Fruit fly (Drosophila melanogaster) whole organism, prepupa: ENCODE data around the gene CG17264.

Experiments used
- Blimp-1 ChIP-seq: fragments of 200-800 bp; sonication (Bioruptor generic); optimal IDR thresholded peaks from 3 replicates; lab custom pipeline; 2017; ENCODE audit warnings: missing biosample characterization, missing genetic modification characterization, mild to moderate bottlenecking, moderate library complexity, missing genetic modification reagents
- CG10669 ChIP-seq: fragments of 200-800 bp; sonication (Bioruptor generic); optimal IDR thresholded peaks from 3 replicates; lab custom pipeline; 2018; ENCODE audit warnings: missing biosample characterization, mild to moderate bottlenecking, missing genetic modification characterization, moderate library complexity
- CG11762 ChIP-seq: fragments of 200-800 bp; sonication (Bioruptor generic); optimal IDR thresholded peaks from 3 replicates; lab custom pipeline; 2016; ENCODE audit warnings: missing biosample characterization, missing genetic modification characterization; ENCODE audit not compliant: insufficient read depth
- CG1621 ChIP-seq: fragments of 200-800 bp; sonication (Bioruptor generic); optimal IDR thresholded peaks from 3 replicates; lab custom pipeline; 2018; ENCODE audit warnings: missing biosample characterization, mild to moderate bottlenecking, missing genetic modification characterization
- CG3032 ChIP-seq: fragments of 200-800 bp; optimal IDR thresholded peaks from 2 replicates; lab custom pipeline; 2019; ENCODE audit warnings: missing biosample characterization, mild to moderate bottlenecking, missing genetic modification characterization, moderate library complexity
- CG31627 ChIP-seq: fragments of 200-800 bp; sonication (Bioruptor generic); optimal IDR thresholded peaks from 3 replicates; lab custom pipeline; 2016; ENCODE audit warnings: missing biosample characterization, missing genetic modification characterization
- CG32006 ChIP-seq: fragments of 200-800 bp; sonication (Bioruptor generic); optimal IDR thresholded peaks from 3 replicates; lab custom pipeline; 2017; ENCODE audit warnings: missing biosample characterization, mild to moderate bottlenecking, missing genetic modification characterization
- CG34406 ChIP-seq: fragments of 200-800 bp; sonication (Bioruptor generic); optimal IDR thresholded peaks from 3 replicates; lab custom pipeline; 2016; ENCODE audit warnings: missing biosample characterization, missing genetic modification characterization
- CG3919 ChIP-seq: fragments of 200-800 bp; sonication (Bioruptor generic); optimal IDR thresholded peaks from 3 replicates; lab custom pipeline; 2016; ENCODE audit warnings: missing biosample characterization, missing genetic modification characterization
- CG4318 ChIP-seq: fragments of 200-800 bp; sonication (Bioruptor generic); optimal IDR thresholded peaks from 3 replicates; lab custom pipeline; 2017; ENCODE audit warnings: missing biosample characterization, mild to moderate bottlenecking, missing genetic modification characterization
- CG6163 ChIP-seq: fragments of 200-800 bp; sonication (Bioruptor generic); IDR thresholded peaks from 3 replicates; pipeline ENCODE4 v1.3.6; 2022; ENCODE audit warnings: missing biosample characterization, missing genetic modification characterization
- CG6276 ChIP-seq: fragments of 200-800 bp; sonication (Bioruptor generic); optimal IDR thresholded peaks from 2 replicates; lab custom pipeline; 2017; ENCODE audit warnings: missing biosample characterization, mild to moderate bottlenecking, missing genetic modification characterization
- CG6792 ChIP-seq: fragments of 200-800 bp; sonication (Bioruptor generic); optimal IDR thresholded peaks from 3 replicates; lab custom pipeline; 2016; ENCODE audit warnings: missing biosample characterization, missing genetic modification characterization
- CG6808 ChIP-seq: fragments of 200-800 bp; sonication (Bioruptor generic); optimal IDR thresholded peaks from 3 replicates; lab custom pipeline; 2017; ENCODE audit warnings: missing biosample characterization, missing genetic modification characterization, mild to moderate bottlenecking, moderate library complexity, missing genetic modification reagents
- CG6854 ChIP-seq: fragments of 200-800 bp; sonication (Bioruptor generic); optimal IDR thresholded peaks from 2 replicates; lab custom pipeline; 2017; ENCODE audit warnings: missing biosample characterization, mild to moderate bottlenecking, missing genetic modification characterization
- CG7368 ChIP-seq: fragments of 200-800 bp; sonication (Bioruptor generic); optimal IDR thresholded peaks from 3 replicates; lab custom pipeline; 2016; ENCODE audit warnings: missing biosample characterization, missing genetic modification characterization
- CG8319 ChIP-seq: fragments of 200-800 bp; sonication (Bioruptor generic); optimal IDR thresholded peaks from 3 replicates; lab custom pipeline; 2016; ENCODE audit warnings: missing biosample characterization, missing genetic modification characterization
- CG8632 ChIP-seq: fragments of 200-800 bp; sonication (Bioruptor generic); optimal IDR thresholded peaks from 3 replicates; lab custom pipeline; 2016; ENCODE audit warnings: missing biosample characterization, missing genetic modification characterization
- CG9139 ChIP-seq: fragments of 200-800 bp; sonication (Bioruptor generic); optimal IDR thresholded peaks from 3 replicates; lab custom pipeline; 2017; ENCODE audit warnings: missing biosample characterization, mild to moderate bottlenecking, missing genetic modification characterization
- Eip75B ChIP-seq: fragments of 200-800 bp; sonication (Bioruptor generic); optimal IDR thresholded peaks from 3 replicates; lab custom pipeline; 2016; ENCODE audit warnings: missing biosample characterization, missing genetic modification characterization
- Eip78C ChIP-seq: fragments of 200-800 bp; sonication (Bioruptor generic); peaks from one replicate; lab custom pipeline; 2016; ENCODE audit warnings: missing biosample characterization, missing genetic modification characterization
- Ets96B ChIP-seq: fragments of 200-800 bp; optimal IDR thresholded peaks from 2 replicates; lab custom pipeline; 2019; ENCODE audit warnings: missing biosample characterization, mild to moderate bottlenecking, missing genetic modification characterization, moderate library complexity
- Gug ChIP-seq: fragments of 200-800 bp; sonication (Bioruptor generic); IDR thresholded peaks from 2 replicates; pipeline ENCODE4 v1.3.6; 2022; ENCODE audit warnings: missing biosample characterization, missing genetic modification characterization
- Hr38 ChIP-seq: sonication (Bioruptor generic); optimal IDR thresholded peaks from 2 replicates; lab custom pipeline; 2016; ENCODE audit warnings: missing biosample characterization, missing genetic modification characterization
- Hr39 ChIP-seq: fragments of 200-800 bp; sonication (Bioruptor generic); optimal IDR thresholded peaks from 2 replicates; lab custom pipeline; 2016; ENCODE audit warnings: missing biosample characterization, missing genetic modification characterization
- Hr4 ChIP-seq: fragments of 200-800 bp; sonication (Bioruptor generic); optimal IDR thresholded peaks from 3 replicates; lab custom pipeline; 2016; ENCODE audit warnings: missing biosample characterization, missing genetic modification characterization
- Lpt ChIP-seq: fragments of 200-800 bp; sonication (Bioruptor generic); optimal IDR thresholded peaks from 3 replicates; lab custom pipeline; 2016; ENCODE audit warnings: missing biosample characterization, missing genetic modification characterization
- Met ChIP-seq: fragments of 200-800 bp; sonication (Bioruptor generic); optimal IDR thresholded peaks from 3 replicates; lab custom pipeline; 2016; ENCODE audit warnings: missing biosample characterization, missing genetic modification characterization
- Sox102F ChIP-seq: fragments of 200-800 bp; sonication (Bioruptor generic); optimal IDR thresholded peaks from 2 replicates; lab custom pipeline; 2016; ENCODE audit warnings: missing biosample characterization, mild to moderate bottlenecking, missing genetic modification characterization
- Sox15 ChIP-seq: fragments of 200-800 bp; sonication (Bioruptor generic); optimal IDR thresholded peaks from 3 replicates; lab custom pipeline; 2016; ENCODE audit warnings: missing biosample characterization, missing genetic modification characterization
- achi ChIP-seq: fragments of 200-800 bp; sonication (Bioruptor generic); optimal IDR thresholded peaks from 3 replicates; lab custom pipeline; 2016; ENCODE audit warnings: missing biosample characterization, missing genetic modification characterization
- cyc ChIP-seq: fragments of 200-800 bp; sonication (Bioruptor generic); optimal IDR thresholded peaks from 3 replicates; lab custom pipeline; 2016; ENCODE audit warnings: missing biosample characterization, missing genetic modification characterization
- dac ChIP-seq: fragments of 200-800 bp; sonication (Bioruptor generic); optimal IDR thresholded peaks from 2 replicates; lab custom pipeline; 2017; ENCODE audit warnings: missing biosample characterization, mild to moderate bottlenecking, missing genetic modification characterization
- dsx ChIP-seq: fragments of 200-800 bp; optimal IDR thresholded peaks from 3 replicates; lab custom pipeline; 2019; ENCODE audit warnings: missing biosample characterization, mild to moderate bottlenecking, missing genetic modification characterization, moderate library complexity; ENCODE audit not compliant: poor library complexity, severe bottlenecking
- esn ChIP-seq: fragments of 200-800 bp; sonication (Bioruptor generic); optimal IDR thresholded peaks from 2 replicates; lab custom pipeline; 2016; ENCODE audit warnings: missing biosample characterization, mild to moderate bottlenecking, missing genetic modification characterization, moderate library complexity
- fd59A ChIP-seq: fragments of 200-800 bp; sonication (Bioruptor generic); optimal IDR thresholded peaks from 2 replicates; lab custom pipeline; 2017; ENCODE audit warnings: missing biosample characterization, mild to moderate bottlenecking, missing genetic modification characterization, missing genetic modification reagents
- lz ChIP-seq: fragments of 200-800 bp; sonication (Bioruptor generic); optimal IDR thresholded peaks from 3 replicates; lab custom pipeline; 2016; ENCODE audit warnings: missing biosample characterization, missing genetic modification characterization
- net ChIP-seq: fragments of 200-800 bp; sonication (Bioruptor generic); optimal IDR thresholded peaks from 3 replicates; lab custom pipeline; 2016; ENCODE audit warnings: missing biosample characterization, missing genetic modification characterization
- pdm3 ChIP-seq: fragments of 200-800 bp; sonication (Bioruptor generic); optimal IDR thresholded peaks from 3 replicates; lab custom pipeline; 2016; ENCODE audit warnings: missing biosample characterization, missing genetic modification characterization
- salr ChIP-seq, 2 experiments: fragments of 200-800 bp; sonication (Bioruptor generic); optimal IDR thresholded peaks; 3 replicates each; lab custom pipeline; 2016 to 2018; ENCODE audit warnings: missing biosample characterization in 2 of 2, missing genetic modification characterization in 2 of 2, mild to moderate bottlenecking in 1 of 2
- spab ChIP-seq: fragments of 200-800 bp; sonication (Bioruptor generic); optimal IDR thresholded peaks from 2 replicates; lab custom pipeline; 2017; ENCODE audit warnings: missing biosample characterization, mild to moderate bottlenecking, missing genetic modification characterization, missing genetic modification reagents
- ss ChIP-seq, 2 experiments: fragments of 200-800 bp; sonication (Bioruptor generic); optimal IDR thresholded peaks; 2 replicates in 1 of 2; 3 replicates in 1 of 2; lab custom pipeline; 2017 to 2018; ENCODE audit warnings: mild to moderate bottlenecking in 2 of 2, missing biosample characterization in 2 of 2, missing genetic modification characterization in 2 of 2, moderate library complexity in 1 of 2
- svp ChIP-seq: fragments of 200-800 bp; sonication (Bioruptor generic); peaks from one replicate; lab custom pipeline; 2016; ENCODE audit warnings: missing biosample characterization, missing genetic modification characterization
- topi ChIP-seq: fragments of 200-800 bp; sonication (Bioruptor generic); optimal IDR thresholded peaks from 3 replicates; lab custom pipeline; 2016; ENCODE audit warnings: missing biosample characterization, missing genetic modification characterization
- vri ChIP-seq: fragments of 200-800 bp; sonication (Bioruptor generic); optimal IDR thresholded peaks from 3 replicates; lab custom pipeline; 2016; ENCODE audit warnings: missing biosample characterization, mild to moderate bottlenecking, missing genetic modification characterization

CG17264 gene

dm6 chr2L:3018212-3018611 is at the start of gene CG17264, which contains the start of gene CG17224:
CG17264 (plus strand) TSS chr2L:3018508.
CG17224 (minus strand) TSS chr2L:3018308.
- TF ChIP-seq Lpt (GFP tag; lab: Kevin White, UChicago) (no peak), net (GFP tag; lab: Kevin White, UChicago) (no peak), svp (GFP tag; lab: Kevin White, UChicago) (peak; percentile 83), CG6163 (GFP tag; lab: Robert Waterston, UW) (no peak; the same call in 2 of the 3 replicates), cyc (GFP tag; lab: Kevin White, UChicago) (no peak)

dm6 chr2L:2969438-2969837 is 48.9 kb upstream of the CG17264 start, which contains the start of gene Ts:
Ts (minus strand) TSS chr2L:2969638.
- TF ChIP-seq CG8632 (GFP tag; lab: Kevin White, UChicago) (no peak), CG6276 (GFP tag; lab: Kevin White, UChicago) (no peak), lz (GFP tag; lab: Kevin White, UChicago) (no peak), CG7368 (GFP tag; lab: Kevin White, UChicago) (no peak), CG6792 (GFP tag; lab: Kevin White, UChicago) (no peak), CG10669 (GFP tag; lab: Kevin White, UChicago) (no peak), CG6808 (GFP tag; lab: Kevin White, UChicago) (no peak), Sox15 (GFP tag; lab: Kevin White, UChicago) (no peak), CG8319 (GFP tag; lab: Kevin White, UChicago) (no peak), esn (GFP tag; lab: Kevin White, UChicago) (no peak)

dm6 chr2L:2972439-2972936 is 45.8 kb upstream of the CG17264 start, which contains the start of the genes Rrp1 and gammaTub23C:
Rrp1 (minus strand) TSS chr2L:2972508.
gammaTub23C (plus strand) TSS chr2L:2972891.
- TF ChIP-seq CG6808 (GFP tag; lab: Kevin White, UChicago) (peak; percentile 90), pdm3 (GFP tag; lab: Kevin White, UChicago) (peak; percentile 91), CG34406 (GFP tag; lab: Kevin White, UChicago) (peak; percentile 90), CG6854 (GFP tag; lab: Kevin White, UChicago) (peak; percentile 40), Eip78C (GFP tag; lab: Kevin White, UChicago) (peak; percentile 97), CG31627 (GFP tag; lab: Kevin White, UChicago) (peak; percentile 90), CG6792 (GFP tag; lab: Kevin White, UChicago) (peak; percentile 89), Blimp-1 (peak; percentile 82), CG6163 (GFP tag; lab: Robert Waterston, UW) (peak; percentile 76), Eip75B (GFP tag; lab: Kevin White, UChicago) (peak; percentile 82), vri (GFP tag; lab: Kevin White, UChicago) (no peak), esn (GFP tag; lab: Kevin White, UChicago) (peak; percentile 94), CG1621 (peak; percentile 66), CG3032 (tag; lab: Kevin White, UChicago) (peak; percentile 90), salr (GFP tag; optimal IDR thresholded peaks at IDR 0.05; lab: Kevin White, UChicago) (peak in 1 of 2 experiments; percentile 53), CG11762 (GFP tag; lab: Kevin White, UChicago) (peak; percentile 90), Ets96B (tag; lab: Kevin White, UChicago) (peak; percentile 87), Lpt (GFP tag; lab: Kevin White, UChicago) (peak; percentile 88), CG4318 (GFP tag; lab: Kevin White, UChicago) (peak; percentile 89), Hr39 (GFP tag; lab: Kevin White, UChicago) (peak; percentile 88), CG3919 (GFP tag; lab: Kevin White, UChicago) (peak; percentile 91), CG8319 (GFP tag; lab: Kevin White, UChicago) (peak; percentile 90), Hr4 (peak; percentile 91), fd59A (GFP tag; lab: Kevin White, UChicago) (peak; percentile 88), CG32006 (GFP tag; lab: Kevin White, UChicago) (peak; percentile 96), Hr38 (GFP tag; lab: Kevin White, UChicago) (no peak), cyc (GFP tag; lab: Kevin White, UChicago) (peak; percentile 88), spab (GFP tag; lab: Kevin White, UChicago) (peak; percentile 84), Gug (peak; percentile 66), achi (GFP tag; lab: Kevin White, UChicago) (peak; percentile 91), CG9139 (GFP tag; lab: Kevin White, UChicago) (peak; percentile 68), dsx (GFP tag; lab: Kevin White, UChicago) (peak; percentile 90), Sox102F (GFP tag; lab: Kevin White, UChicago) (peak; percentile 84), Met (GFP tag; lab: Kevin White, UChicago) (peak; percentile 84), ss (GFP tag; optimal IDR thresholded peaks at IDR 0.05; lab: Kevin White, UChicago) (peak; percentile 78 to 91), dac (GFP tag; lab: Kevin White, UChicago) (peak; percentile 79), topi (GFP tag; lab: Kevin White, UChicago) (peak; percentile 89)
